Fruit fly (Drosophila melanogaster): ENCODE data around the gene CG44774.

The CG44774 gene

DNA sequence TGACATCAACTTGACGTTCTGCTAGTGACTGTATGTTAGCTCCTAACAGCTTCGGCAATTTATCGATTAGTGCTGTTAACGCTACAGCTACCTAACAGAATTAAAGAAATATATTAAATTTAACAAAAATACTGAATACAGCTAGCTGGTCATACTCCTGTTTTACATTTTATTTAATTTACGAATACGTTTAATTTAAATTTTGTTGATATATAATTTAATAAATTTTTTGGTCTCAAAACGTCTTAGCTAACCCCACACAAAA, at the start of gene CG44774:
Gene CG44774, minus strand, starts transcription at position 34 of the 265 bp plus-strand sequence.
- TF ChIP-seq usp (GFP tag; optimal IDR thresholded peaks at IDR 0.05), result no peak

DNA sequence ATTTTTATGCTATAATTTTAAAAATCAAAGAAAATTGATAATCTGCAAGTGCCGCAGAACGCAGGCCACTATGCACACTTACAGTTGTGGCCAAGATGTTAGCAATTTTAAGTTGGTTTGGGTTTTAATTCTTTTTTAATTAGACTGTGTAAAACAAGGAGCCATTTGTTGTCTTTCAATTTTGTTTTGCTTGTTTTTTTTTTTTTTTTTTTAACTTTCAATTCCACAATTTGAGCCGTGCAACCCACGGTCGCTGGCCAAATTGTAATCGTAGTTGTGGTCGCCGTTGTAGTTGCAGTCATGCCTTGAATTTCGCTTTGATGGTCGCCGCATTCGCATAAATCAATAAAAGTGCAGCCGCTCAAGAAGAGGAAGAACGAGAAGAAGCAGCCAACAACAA, 47.5 kb upstream of the CG44774 start:
- TF ChIP-seq psq (optimal IDR thresholded peaks at IDR 0.05), result no peak
- TF ChIP-seq pan (optimal IDR thresholded peaks at IDR 0.05), result no peak
- TF ChIP-seq EcR (GFP tag; optimal IDR thresholded peaks at IDR 0.05), result no peak
- TF ChIP-seq usp (GFP tag; optimal IDR thresholded peaks at IDR 0.05), result no peak
- no peak for TF ChIP-seq CG8478 (optimal IDR thresholded peaks at IDR 0.05)
- no peak for TF ChIP-seq Dll (optimal IDR thresholded peaks at IDR 0.05)

DNA sequence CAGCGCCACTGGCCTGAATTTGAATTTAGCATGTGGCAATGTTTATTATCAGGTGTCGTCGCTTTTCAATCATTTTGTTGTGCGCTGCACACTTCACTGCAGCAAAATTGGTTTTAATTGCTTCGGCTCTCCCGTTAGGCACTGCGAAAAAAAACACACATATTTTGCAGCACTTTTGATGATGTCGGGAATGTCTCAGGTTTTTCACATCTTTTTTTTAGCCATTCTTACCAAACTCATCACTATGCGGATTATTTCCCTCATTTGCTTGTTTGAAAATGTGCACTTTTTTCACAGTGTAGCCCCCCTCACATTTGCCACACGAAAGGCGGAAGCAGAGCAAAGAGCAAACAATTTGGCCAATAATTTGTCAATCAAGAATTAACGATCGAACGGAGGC, 45.3 kb upstream of the CG44774 start:
- no peak for TF ChIP-seq CG8478 (optimal IDR thresholded peaks at IDR 0.05)
- TF ChIP-seq Dll (optimal IDR thresholded peaks at IDR 0.05), result no peak
- TF ChIP-seq pan (optimal IDR thresholded peaks at IDR 0.05), result no peak
- no peak for TF ChIP-seq psq (optimal IDR thresholded peaks at IDR 0.05)
- TF ChIP-seq EcR (GFP tag; optimal IDR thresholded peaks at IDR 0.05), result no peak
- no peak for TF ChIP-seq usp (GFP tag; optimal IDR thresholded peaks at IDR 0.05)

DNA sequence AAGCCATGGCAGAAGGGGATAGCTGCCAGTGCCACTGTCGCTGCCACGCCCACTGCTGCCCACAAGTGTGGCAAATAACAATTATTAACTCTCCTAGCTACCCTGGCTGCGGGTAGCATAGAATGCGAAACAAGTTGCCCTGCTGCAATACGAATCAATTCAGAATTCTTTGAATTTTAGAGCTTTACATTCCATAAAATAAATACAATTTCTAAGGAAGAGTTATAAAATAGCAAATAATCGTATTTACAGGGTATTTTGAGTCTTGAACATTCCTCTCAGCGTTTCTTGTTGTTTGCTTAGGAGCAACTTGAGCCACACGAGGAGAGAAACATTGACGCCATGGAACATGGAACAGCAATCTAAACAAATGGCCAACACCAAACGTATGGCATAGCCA, 44.5 kb upstream of the CG44774 start:
- TF ChIP-seq EcR (GFP tag; optimal IDR thresholded peaks at IDR 0.05) (no peak), usp (GFP tag; optimal IDR thresholded peaks at IDR 0.05) (no peak), CG8478 (optimal IDR thresholded peaks at IDR 0.05) (no peak), psq (optimal IDR thresholded peaks at IDR 0.05) (no peak), pan (optimal IDR thresholded peaks at IDR 0.05) (no peak), Dll (optimal IDR thresholded peaks at IDR 0.05) (no peak)

DNA sequence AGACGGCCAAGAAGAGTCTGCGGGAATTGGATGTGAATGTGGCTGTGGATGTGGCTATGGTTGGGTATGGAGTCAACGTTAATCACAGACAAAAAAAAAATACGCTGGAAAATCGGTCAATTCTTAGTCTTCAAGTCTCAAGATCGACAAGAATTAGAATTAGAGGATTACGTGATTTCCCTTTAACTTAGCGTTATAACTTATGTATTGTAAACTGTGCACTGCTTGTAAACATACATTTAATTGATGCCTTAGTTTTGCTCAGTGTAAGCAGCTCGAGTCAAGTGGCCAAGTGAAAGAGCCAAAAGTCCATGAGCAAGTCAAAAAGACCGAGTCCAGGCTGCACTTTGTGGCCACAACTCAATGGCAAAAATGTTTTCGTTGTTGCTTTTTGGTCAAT, 32.0 kb upstream of the CG44774 start:
- TF ChIP-seq usp (GFP tag; optimal IDR thresholded peaks at IDR 0.05) (no peak), CG8478 (optimal IDR thresholded peaks at IDR 0.05) (no peak), pan (optimal IDR thresholded peaks at IDR 0.05) (no peak), EcR (GFP tag; optimal IDR thresholded peaks at IDR 0.05) (no peak), psq (optimal IDR thresholded peaks at IDR 0.05) (no peak)

DNA sequence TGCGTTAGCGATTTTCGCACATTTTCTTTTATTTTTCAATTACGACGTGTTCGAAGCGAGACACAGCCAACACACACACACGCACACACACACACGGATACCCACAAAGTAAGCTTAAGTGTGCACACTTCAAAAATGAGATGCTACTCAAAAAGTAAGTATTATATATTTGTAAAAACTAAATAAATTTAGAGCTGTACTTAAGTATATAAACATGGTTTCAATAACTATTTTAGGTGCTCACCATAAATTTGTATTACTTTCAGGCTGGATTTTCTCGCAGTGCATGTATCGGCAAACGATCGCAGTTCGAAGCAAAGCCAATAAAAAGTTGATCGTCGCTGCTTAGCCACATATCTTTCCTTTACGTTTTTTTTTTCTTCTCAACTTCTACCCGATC, 27.8 kb upstream of the CG44774 start:
- no peak for TF ChIP-seq usp (GFP tag; optimal IDR thresholded peaks at IDR 0.05)
- TF ChIP-seq CG8478 (optimal IDR thresholded peaks at IDR 0.05), result no peak
- TF ChIP-seq pan (optimal IDR thresholded peaks at IDR 0.05), result no peak
- no peak for TF ChIP-seq EcR (GFP tag; optimal IDR thresholded peaks at IDR 0.05)
- no peak for TF ChIP-seq psq (optimal IDR thresholded peaks at IDR 0.05)
- TF ChIP-seq Dll (optimal IDR thresholded peaks at IDR 0.05), result no peak

DNA sequence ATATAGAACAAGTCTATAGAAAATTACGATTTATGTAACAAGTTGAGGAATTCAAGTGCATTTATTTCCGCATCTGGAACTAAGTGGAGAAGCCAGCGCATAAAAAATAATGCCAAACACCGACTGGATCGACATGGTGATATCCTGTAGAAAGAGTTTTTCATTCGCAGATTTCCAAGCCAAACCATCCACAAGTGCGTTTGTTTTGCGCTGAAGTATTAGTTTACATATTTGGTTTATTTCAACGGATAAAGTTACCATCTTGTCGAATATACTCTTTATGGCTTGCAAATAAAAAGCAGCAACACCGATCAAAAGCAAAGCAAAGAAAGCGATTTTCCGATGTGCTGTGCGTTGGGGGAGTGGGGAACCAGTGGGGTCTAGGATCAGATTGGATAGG, 25.1 kb upstream of the CG44774 start:
- TF ChIP-seq CG8478 (optimal IDR thresholded peaks at IDR 0.05) (no peak), psq (optimal IDR thresholded peaks at IDR 0.05) (no peak), Dll (optimal IDR thresholded peaks at IDR 0.05) (no peak), EcR (GFP tag; optimal IDR thresholded peaks at IDR 0.05) (no peak), usp (GFP tag; optimal IDR thresholded peaks at IDR 0.05) (no peak), pan (optimal IDR thresholded peaks at IDR 0.05) (no peak)

DNA sequence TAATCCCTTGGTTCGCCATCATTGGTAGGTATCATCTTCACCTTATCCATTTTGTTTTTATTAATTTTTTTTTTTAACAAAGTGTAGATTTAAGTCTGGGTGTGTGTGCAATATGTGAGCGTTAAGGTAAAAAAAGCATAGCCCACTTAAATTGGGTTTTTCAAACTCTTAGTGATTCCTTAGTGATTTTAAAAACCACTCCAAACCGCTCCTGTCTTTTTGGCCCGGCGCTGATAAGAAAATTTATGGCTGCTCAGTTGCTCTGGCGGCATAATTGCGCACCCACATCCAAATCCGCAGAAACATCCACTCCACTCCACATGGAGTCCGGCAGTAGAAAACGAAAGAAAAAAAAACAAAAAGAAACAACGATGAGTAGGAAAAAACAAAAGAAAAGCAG, 23.1 kb upstream of the CG44774 start, which contains the start of gene CG15468:
Gene CG15468, minus strand, starts transcription at position 101 of the 400 bp plus-strand sequence.
- TF ChIP-seq psq (optimal IDR thresholded peaks at IDR 0.05), result no peak
- no peak for TF ChIP-seq CG8478 (optimal IDR thresholded peaks at IDR 0.05)
- no peak for TF ChIP-seq usp (GFP tag; optimal IDR thresholded peaks at IDR 0.05)
- no peak for TF ChIP-seq Dll (optimal IDR thresholded peaks at IDR 0.05)
- TF ChIP-seq EcR (GFP tag; optimal IDR thresholded peaks at IDR 0.05), result no peak
- TF ChIP-seq pan (optimal IDR thresholded peaks at IDR 0.05), result no peak

DNA sequence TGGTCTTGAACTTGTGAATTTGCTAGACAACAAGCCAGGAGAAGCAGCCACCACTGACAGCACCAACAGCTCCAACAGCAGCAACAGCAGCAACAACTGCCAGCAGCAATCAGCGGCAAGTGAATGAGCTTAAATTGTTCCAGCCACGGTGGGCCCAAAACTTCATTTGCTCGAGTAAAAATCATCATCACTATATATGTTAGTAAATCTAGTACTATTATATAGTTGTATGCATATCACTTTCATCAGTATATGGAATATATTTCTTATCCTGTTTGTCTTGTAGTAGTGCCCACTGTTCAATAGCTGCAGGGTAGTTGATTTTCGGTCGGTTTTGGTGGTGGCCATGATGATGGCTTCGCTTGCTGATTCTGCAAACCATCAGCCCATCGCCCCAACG, 21.0 kb upstream of the CG44774 start:
- TF ChIP-seq Dll (optimal IDR thresholded peaks at IDR 0.05), result no peak
- no peak for TF ChIP-seq EcR (GFP tag; optimal IDR thresholded peaks at IDR 0.05)
- TF ChIP-seq pan (optimal IDR thresholded peaks at IDR 0.05), result no peak
- no peak for TF ChIP-seq CG8478 (optimal IDR thresholded peaks at IDR 0.05)
- no peak for TF ChIP-seq psq (optimal IDR thresholded peaks at IDR 0.05)
- TF ChIP-seq usp (GFP tag; optimal IDR thresholded peaks at IDR 0.05), result no peak

DNA sequence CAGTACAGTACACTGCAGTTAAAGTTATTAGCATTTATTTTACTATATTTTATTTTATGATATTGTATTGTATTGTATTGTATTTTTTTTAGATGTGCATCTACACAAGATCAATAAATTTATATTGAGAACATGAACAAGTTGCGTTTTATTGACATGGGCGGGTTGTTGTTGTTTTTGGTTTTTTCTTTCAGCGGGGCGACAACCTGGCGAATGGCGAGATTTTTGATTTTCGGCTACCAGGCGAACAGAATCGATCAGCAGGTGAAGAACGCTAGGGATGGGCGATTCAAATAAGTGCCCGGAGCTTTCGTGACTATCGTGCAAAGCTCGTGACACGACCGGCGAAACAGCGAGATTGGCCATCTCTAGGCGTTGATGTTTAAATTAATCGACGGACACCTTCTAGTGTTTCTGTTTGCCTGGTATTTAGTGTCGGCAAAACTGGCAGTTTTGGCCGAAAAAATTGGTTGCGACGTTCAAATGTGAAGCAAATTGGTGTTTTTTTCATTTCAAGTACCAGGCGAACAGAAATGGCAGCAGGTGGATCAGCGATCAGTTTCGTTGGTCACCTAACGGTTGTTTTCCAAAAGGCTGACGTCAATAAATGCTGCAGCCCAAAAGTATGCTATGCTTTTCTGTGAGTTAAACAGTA, 18.0 kb upstream of the CG44774 start:
- no peak for TF ChIP-seq usp (GFP tag; optimal IDR thresholded peaks at IDR 0.05)
- TF ChIP-seq EcR (GFP tag; optimal IDR thresholded peaks at IDR 0.05), result no peak
- TF ChIP-seq pan (optimal IDR thresholded peaks at IDR 0.05), result no peak
- no peak for TF ChIP-seq Dll (optimal IDR thresholded peaks at IDR 0.05)
- no peak for TF ChIP-seq psq (optimal IDR thresholded peaks at IDR 0.05)
- no peak for TF ChIP-seq CG8478 (optimal IDR thresholded peaks at IDR 0.05)

DNA sequence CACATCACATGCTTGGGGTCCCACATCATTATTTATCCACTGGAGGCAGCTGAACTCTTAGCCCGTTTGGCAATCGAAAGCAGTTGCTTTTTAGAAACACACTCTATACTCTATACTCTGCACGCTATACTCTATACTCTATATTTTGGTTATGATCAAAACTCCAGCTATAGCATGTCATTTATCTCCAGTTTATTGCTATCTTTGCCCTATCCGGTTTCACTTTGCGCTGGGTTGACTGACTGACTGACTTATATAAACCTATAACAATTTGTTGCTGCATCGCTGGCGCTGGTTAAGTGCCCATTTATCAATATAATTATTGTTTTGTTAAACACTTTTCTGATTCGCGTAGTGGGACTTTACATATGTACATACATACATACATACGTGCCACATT, 5.6 kb upstream of the CG44774 start:
- TF ChIP-seq Dll (optimal IDR thresholded peaks at IDR 0.05) (no peak), usp (GFP tag; optimal IDR thresholded peaks at IDR 0.05) (no peak), pan (optimal IDR thresholded peaks at IDR 0.05) (no peak), EcR (GFP tag; optimal IDR thresholded peaks at IDR 0.05) (no peak), psq (optimal IDR thresholded peaks at IDR 0.05) (no peak), CG8478 (optimal IDR thresholded peaks at IDR 0.05) (no peak)

DNA sequence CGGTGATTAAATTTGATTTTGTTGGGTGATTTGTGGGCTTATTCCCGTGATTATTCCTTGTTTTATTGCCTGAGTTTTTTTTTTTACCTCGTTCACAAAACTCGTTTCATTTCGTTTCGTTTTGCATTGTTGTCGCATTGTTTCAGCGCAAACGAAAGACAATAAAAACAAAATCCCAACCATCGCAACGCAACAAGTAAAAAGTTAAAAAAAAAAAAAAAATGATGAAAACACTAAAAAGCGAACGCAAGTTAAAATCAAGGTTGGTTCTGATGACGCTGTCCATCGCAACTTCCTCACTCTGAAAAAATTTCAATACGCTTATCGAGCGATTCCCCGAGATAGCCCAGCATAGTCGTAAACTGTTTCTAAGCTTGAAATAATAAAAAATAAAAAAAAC, 3.6 kb upstream of the CG44774 start:
- TF ChIP-seq Dll (optimal IDR thresholded peaks at IDR 0.05) (no peak), pan (optimal IDR thresholded peaks at IDR 0.05) (no peak), CG8478 (optimal IDR thresholded peaks at IDR 0.05) (no peak), psq (optimal IDR thresholded peaks at IDR 0.05) (no peak)

DNA sequence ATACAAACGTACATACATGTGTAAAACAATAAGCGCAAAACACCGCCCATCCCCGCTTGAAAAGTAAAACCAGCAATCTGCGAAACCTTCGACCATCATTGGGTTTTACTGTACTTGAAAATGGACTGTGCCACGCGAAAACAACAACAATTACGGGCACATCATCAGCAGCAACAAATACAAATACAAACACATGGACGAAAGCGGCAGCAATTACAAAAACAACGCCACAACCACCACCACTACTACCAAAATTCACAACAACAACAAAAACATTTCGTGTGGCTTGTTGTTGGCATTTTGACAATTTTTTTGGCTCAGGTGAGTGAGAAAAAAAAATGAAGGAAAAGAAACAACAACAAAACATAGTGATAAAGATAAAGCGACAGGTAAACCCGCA, 2.6 kb upstream of the CG44774 start:
- TF ChIP-seq usp (GFP tag; optimal IDR thresholded peaks at IDR 0.05), result no peak
- no peak for TF ChIP-seq psq (optimal IDR thresholded peaks at IDR 0.05)
- no peak for TF ChIP-seq CG8478 (optimal IDR thresholded peaks at IDR 0.05)
